Fruit fly (Drosophila melanogaster) whole organism, embryonic: ENCODE results near the gene Ccp84Ac.

Experiments
- Ada2b ChIP-seq: fragments of 200-800 bp; sonication (Bioruptor generic); IDR thresholded peaks from 2 replicates; pipeline ENCODE4 v1.3.6; 2022; ENCODE audit warnings: missing biosample characterization, missing genetic modification characterization
- Awh ChIP-seq: fragments of 200-800 bp; sonication (Bioruptor generic); IDR thresholded peaks from 2 replicates; pipeline ENCODE4, ENCODE4 v1.3.6; 2022; ENCODE audit warnings: missing biosample characterization, missing genetic modification characterization
- BEAF-32 ChIP-seq: fragments of 200-800 bp; sonication (Bioruptor generic); optimal IDR thresholded peaks from 3 replicates; lab custom pipeline; 2017; ENCODE audit warnings: missing biosample characterization, missing genetic modification characterization, mild to moderate bottlenecking, moderate library complexity, missing genetic modification reagents
- CG10267 ChIP-seq: fragments of 200-800 bp; sonication (Bioruptor generic); optimal IDR thresholded peaks from 2 replicates; lab custom pipeline; 2018; ENCODE audit warnings: missing biosample characterization, mild to moderate bottlenecking, missing genetic modification characterization, moderate library complexity
- CG11723 ChIP-seq: fragments of 200-800 bp; sonication (Bioruptor generic); optimal IDR thresholded peaks from 2 replicates; lab custom pipeline; 2017; ENCODE audit warnings: missing biosample characterization, mild to moderate bottlenecking, missing genetic modification characterization
- CG12391 ChIP-seq: fragments of 200-800 bp; sonication (Bioruptor generic); optimal IDR thresholded peaks from 3 replicates; lab custom pipeline; 2018; ENCODE audit warnings: missing biosample characterization, mild to moderate bottlenecking, missing genetic modification characterization, moderate library complexity
- CG12659 ChIP-seq: fragments of 200-800 bp; sonication (Bioruptor generic); optimal IDR thresholded peaks from 3 replicates; lab custom pipeline; 2017; ENCODE audit warnings: mild to moderate bottlenecking, missing biosample characterization, missing genetic modification reagents, missing genetic modification characterization
- CG13894 ChIP-seq: fragments of 200-800 bp; sonication (Bioruptor generic); optimal IDR thresholded peaks from 3 replicates; lab custom pipeline; 2018; ENCODE audit warnings: missing biosample characterization, mild to moderate bottlenecking, missing genetic modification characterization, moderate library complexity
- CG16779 ChIP-seq: fragments of 200-800 bp; sonication (Bioruptor generic); IDR thresholded peaks from 2 replicates; pipeline ENCODE4 v1.3.6; 2022; ENCODE audit warnings: missing biosample characterization, missing genetic modification characterization
- CG17912 ChIP-seq: fragments of 200-800 bp; sonication (Bioruptor generic); optimal IDR thresholded peaks from 2 replicates; lab custom pipeline; 2018; ENCODE audit warnings: missing biosample characterization, mild to moderate bottlenecking, missing genetic modification characterization
- CG2116 ChIP-seq: fragments of 200-800 bp; sonication (Bioruptor generic); optimal IDR thresholded peaks from 3 replicates; lab custom pipeline; 2018; ENCODE audit warnings: missing biosample characterization, mild to moderate bottlenecking, missing genetic modification characterization
- CG2889 ChIP-seq: fragments of 200-800 bp; sonication (Bioruptor generic); IDR thresholded peaks from 3 replicates; pipeline ENCODE4 v1.3.6; 2022; ENCODE audit warnings: missing biosample characterization, missing genetic modification characterization
- CG31441 ChIP-seq: fragments of 200-800 bp; sonication (Bioruptor generic); IDR thresholded peaks from 2 replicates; pipeline ENCODE4 v1.3.6; 2022; ENCODE audit warnings: missing biosample characterization, missing genetic modification characterization
- CG4820 ChIP-seq: fragments of 200-800 bp; sonication (Bioruptor generic); optimal IDR thresholded peaks from 3 replicates; lab custom pipeline; 2016; ENCODE audit warnings: missing biosample characterization, missing genetic modification characterization
- CG6272 ChIP-seq: fragments of 200-800 bp; sonication (Bioruptor generic); IDR thresholded peaks from 2 replicates; pipeline ENCODE4 v1.3.6; 2022; ENCODE audit warnings: missing biosample characterization, missing genetic modification characterization
- CG8478 ChIP-seq: fragments of >200 bp; optimal IDR thresholded peaks from 2 replicates; lab custom pipeline; 2018
- D ChIP-seq, 2 experiments: fragments of 200-800 bp in 1 of 2; fragments of >200 bp in 1 of 2; sonication (Bioruptor generic) in 1 of 2; optimal IDR thresholded peaks; 2 replicates in 1 of 2; 3 replicates in 1 of 2; lab custom pipeline; 2017; ENCODE audit warnings: mild to moderate bottlenecking in 1 of 2, missing biosample characterization in 1 of 2, missing genetic modification characterization in 1 of 2, missing genetic modification reagents in 1 of 2
- D19A ChIP-seq: fragments of 200-800 bp; optimal IDR thresholded peaks from 3 replicates; lab custom pipeline; 2019; ENCODE audit warnings: missing biosample characterization, mild to moderate bottlenecking, missing genetic modification characterization, moderate library complexity
- Dad ChIP-seq: fragments of 200-800 bp; sonication (Bioruptor generic); optimal IDR thresholded peaks from 3 replicates; lab custom pipeline; 2016; ENCODE audit warnings: missing biosample characterization, missing genetic modification characterization
- Dip2 ChIP-seq: fragments of 200-800 bp; sonication (Bioruptor generic); IDR thresholded peaks from 2 replicates; pipeline ENCODE4 v1.3.6; 2022; ENCODE audit warnings: missing biosample characterization, missing genetic modification characterization
- Dref ChIP-seq: fragments of 200-800 bp; sonication (Bioruptor generic); IDR thresholded peaks from 2 replicates; pipeline ENCODE4 v1.3.6; 2022; ENCODE audit warnings: missing biosample characterization, missing genetic modification characterization
- Drgx ChIP-seq: fragments of 200-800 bp; sonication (Bioruptor generic); IDR thresholded peaks from 2 replicates; pipeline ENCODE4 v1.3.6; 2022; ENCODE audit warnings: missing biosample characterization, missing genetic modification characterization
- ERR ChIP-seq: fragments of 200-800 bp; sonication (Bioruptor generic); optimal IDR thresholded peaks from 2 replicates; lab custom pipeline; 2016; ENCODE audit warnings: missing biosample characterization, missing genetic modification characterization
- Elba2 ChIP-seq: fragments of 200-800 bp; sonication (Bioruptor generic); optimal IDR thresholded peaks from 3 replicates; lab custom pipeline; 2016; ENCODE audit warnings: missing biosample characterization, missing genetic modification characterization
- GATAe ChIP-seq: fragments of 200-800 bp; sonication (Bioruptor generic); conservative IDR thresholded peaks from 2 replicates; pipeline ENCODE4 v1.3.6; 2022; ENCODE audit warnings: missing biosample characterization, missing genetic modification characterization
- Gug ChIP-seq: fragments of 200-800 bp; sonication (Bioruptor generic); IDR thresholded peaks from 4 replicates; pipeline ENCODE4 v1.3.6; 2022; ENCODE audit warnings: missing biosample characterization, missing genetic modification characterization
- H2.0 ChIP-seq: fragments of 200-800 bp; sonication (Bioruptor generic); IDR thresholded peaks from 2 replicates; pipeline ENCODE4 v1.3.6; 2022; ENCODE audit warnings: missing biosample characterization, missing genetic modification characterization
- HLH3B ChIP-seq: fragments of 200-800 bp; sonication (Bioruptor generic); IDR thresholded peaks from 2 replicates; pipeline ENCODE4 v1.3.6; 2022; ENCODE audit warnings: missing biosample characterization, missing genetic modification characterization
- HLH4C ChIP-seq: fragments of 200-800 bp; sonication (Bioruptor generic); IDR thresholded peaks from 3 replicates; pipeline ENCODE4 v1.3.6; 2022; ENCODE audit warnings: missing biosample characterization, missing genetic modification characterization; ENCODE audit not compliant: partially characterized antibody
- HLHmδ ChIP-seq: fragments of 200-800 bp; sonication (Bioruptor generic); optimal IDR thresholded peaks from 2 replicates; lab custom pipeline; 2018; ENCODE audit warnings: missing biosample characterization, mild to moderate bottlenecking, missing genetic modification characterization, moderate library complexity
- PHDP ChIP-seq: fragments of 200-800 bp; sonication (Bioruptor generic); optimal IDR thresholded peaks from 3 replicates; lab custom pipeline; 2018; ENCODE audit warnings: missing biosample characterization, mild to moderate bottlenecking, missing genetic modification characterization, moderate library complexity
- Poxn ChIP-seq: fragments of 200-800 bp; sonication (Bioruptor generic); IDR thresholded peaks from 2 replicates; pipeline ENCODE4 v1.3.6; 2022; ENCODE audit warnings: missing biosample characterization, missing genetic modification characterization
- Sry-δ ChIP-seq: fragments of 200-800 bp; sonication (Bioruptor generic); optimal IDR thresholded peaks from 2 replicates; lab custom pipeline; 2016; ENCODE audit warnings: missing biosample characterization, missing genetic modification characterization
- Tbp ChIP-seq: fragments of >200 bp; optimal IDR thresholded peaks from 2 replicates; lab custom pipeline; 2018; ENCODE audit warnings: missing biosample characterization, missing genetic modification characterization
- ab ChIP-seq: fragments of 200-800 bp; sonication (Bioruptor generic); optimal IDR thresholded peaks from 2 replicates; lab custom pipeline; 2016; ENCODE audit warnings: missing biosample characterization, missing genetic modification characterization
- az2 ChIP-seq: fragments of 200-800 bp; sonication (Bioruptor generic); optimal IDR thresholded peaks from 3 replicates; lab custom pipeline; 2016; ENCODE audit warnings: missing biosample characterization, missing genetic modification characterization
- btn ChIP-seq: fragments of 200-800 bp; sonication (Bioruptor generic); optimal IDR thresholded peaks from 2 replicates; lab custom pipeline; 2016; ENCODE audit warnings: missing biosample characterization, missing genetic modification characterization
- cad ChIP-seq: fragments of >200 bp; optimal IDR thresholded peaks from 2 replicates; lab custom pipeline; 2017; ENCODE audit warnings: missing biosample characterization, missing genetic modification characterization
- corto ChIP-seq: fragments of 200-800 bp; sonication (Bioruptor generic); optimal IDR thresholded peaks from 2 replicates; lab custom pipeline; 2016; ENCODE audit warnings: missing biosample characterization, mild to moderate bottlenecking, missing genetic modification characterization, moderate library complexity
- danr ChIP-seq: fragments of 200-800 bp; sonication (Bioruptor generic); IDR thresholded peaks from 2 replicates; pipeline ENCODE4 v1.3.6; 2022; ENCODE audit warnings: missing biosample characterization, missing genetic modification characterization
- disco-r ChIP-seq: fragments of 200-800 bp; sonication (Bioruptor generic); optimal IDR thresholded peaks from 2 replicates; lab custom pipeline; 2016; ENCODE audit warnings: missing biosample characterization, missing genetic modification characterization
- emc ChIP-seq: fragments of 200-800 bp; sonication (Bioruptor generic); optimal IDR thresholded peaks from 2 replicates; lab custom pipeline; 2016; ENCODE audit warnings: missing biosample characterization, missing genetic modification characterization
- fd3F ChIP-seq: fragments of 200-800 bp; sonication (Bioruptor generic); optimal IDR thresholded peaks from 2 replicates; lab custom pipeline; 2018; ENCODE audit warnings: missing biosample characterization, mild to moderate bottlenecking, missing genetic modification characterization, moderate library complexity
- kay ChIP-seq: fragments of 200-800 bp; sonication (Bioruptor generic); optimal IDR thresholded peaks from 2 replicates; lab custom pipeline; 2016; ENCODE audit warnings: missing biosample characterization, missing genetic modification characterization
- nerfin-2 ChIP-seq: fragments of 200-800 bp; sonication (Bioruptor generic); IDR thresholded peaks from 2 replicates; pipeline ENCODE4 v1.3.6; 2022; ENCODE audit warnings: missing biosample characterization, missing genetic modification characterization; ENCODE audit not compliant: partially characterized antibody
- nom ChIP-seq: fragments of 200-800 bp; sonication (Bioruptor generic); optimal IDR thresholded peaks from 2 replicates; lab custom pipeline; 2017; ENCODE audit warnings: missing biosample characterization, missing genetic modification characterization, mild to moderate bottlenecking, moderate library complexity, missing genetic modification reagents
- onecut ChIP-seq: fragments of 200-800 bp; sonication (Bioruptor generic); IDR thresholded peaks from 2 replicates; pipeline ENCODE4 v1.3.6; 2022; ENCODE audit warnings: missing biosample characterization, missing genetic modification characterization
- pros ChIP-seq: fragments of 200-800 bp; sonication (Bioruptor generic); optimal IDR thresholded peaks from 3 replicates; lab custom pipeline; 2019; ENCODE audit warnings: missing biosample characterization, mild to moderate bottlenecking, missing genetic modification characterization, moderate library complexity
- sc ChIP-seq, 3 experiments: fragments of >200 bp in 2 of 3; fragments of 200-800 bp in 1 of 3; sonication (Bioruptor generic) in 1 of 3; optimal IDR thresholded peaks; 2 replicates in 2 of 3; 3 replicates in 1 of 3; lab custom pipeline; 2017; ENCODE audit warnings: mild to moderate bottlenecking in 1 of 3, missing biosample characterization in 1 of 3, missing genetic modification characterization in 1 of 3, missing genetic modification reagents in 1 of 3
- unpg ChIP-seq: fragments of 200-800 bp; sonication (Bioruptor generic); optimal IDR thresholded peaks from 3 replicates; lab custom pipeline; 2018; ENCODE audit warnings: missing biosample characterization, mild to moderate bottlenecking, missing genetic modification characterization, moderate library complexity
- vnd ChIP-seq: fragments of 200-800 bp; sonication (Bioruptor generic); IDR thresholded peaks from 3 replicates; pipeline ENCODE4 v1.3.6; 2022; ENCODE audit warnings: missing biosample characterization, missing genetic modification characterization; ENCODE audit not compliant: partially characterized antibody

Ccp84Ac gene

dm6 chr3R:6659941-6660340 is 36.1 kb downstream of the Ccp84Ac start, which contains the start of gene agt (continued):
- TF ChIP-seq Dip2, result no peak
- TF ChIP-seq nom (GFP tag; lab: Kevin White, UChicago), result no peak
- TF ChIP-seq HLH4C (GFP tag; lab: Robert Waterston, UW), result no peak
- no peak for TF ChIP-seq HLH3B (GFP tag; lab: Robert Waterston, UW)
- no peak for TF ChIP-seq PHDP (tag; lab: Kevin White, UChicago)
- no peak for TF ChIP-seq unpg (GFP tag; lab: Kevin White, UChicago)
- no peak for TF ChIP-seq GATAe (GFP tag; lab: Robert Waterston, UW)
- TF ChIP-seq CG12391, result peak; percentile 40
- no peak for TF ChIP-seq Tbp
- no peak for TF ChIP-seq CG6272 (GFP tag; lab: Robert Waterston, UW)
- TF ChIP-seq Drgx, result no peak
- TF ChIP-seq pros (GFP tag; lab: Kevin White, UChicago), result no peak
- peak; percentile 37 for TF ChIP-seq CG10267
- no peak for TF ChIP-seq danr
- no peak for TF ChIP-seq fd3F (GFP tag; lab: Kevin White, UChicago)
- no peak for TF ChIP-seq az2
- peak; percentile 30 for TF ChIP-seq CG13894 (tag; lab: Kevin White, UChicago)
- peak; percentile 54 for TF ChIP-seq CG2116 (GFP tag; lab: Kevin White, UChicago)
- 0 out of 2 replicates have a peak, but pooled peaks have one; percentile 17 for TF ChIP-seq CG31441 (GFP tag; lab: Robert Waterston, UW)
- no peak for TF ChIP-seq onecut (GFP tag; lab: Robert Waterston, UW)
- TF ChIP-seq disco-r (GFP tag; lab: Kevin White, UChicago), result no peak
- TF ChIP-seq CG12659 (GFP tag; lab: Kevin White, UChicago), result peak; percentile 49
- TF ChIP-seq cad, result no peak
- no peak for TF ChIP-seq CG8478 (lab: Kevin White, UChicago)
- TF ChIP-seq ERR (GFP tag; lab: Kevin White, UChicago), result no peak
- no peak for TF ChIP-seq CG4820
- TF ChIP-seq D19A (tag; lab: Kevin White, UChicago), result no peak
- no peak for TF ChIP-seq H2.0 (GFP tag; lab: Robert Waterston, UW)
- TF ChIP-seq nerfin-2 (GFP tag; lab: Robert Waterston, UW), result no peak
- TF ChIP-seq D (optimal IDR thresholded peaks at IDR 0.05; lab: Kevin White, UChicago), result no peak
- TF ChIP-seq D (GFP tag; optimal IDR thresholded peaks at IDR 0.05; lab: Kevin White, UChicago), result no peak
- no peak for TF ChIP-seq corto (GFP tag; lab: Kevin White, UChicago)
- no peak for TF ChIP-seq btn (GFP tag; lab: Kevin White, UChicago)
- TF ChIP-seq CG16779, result no peak
- TF ChIP-seq Awh (GFP tag; lab: Robert Waterston, UW), result no peak
- TF ChIP-seq sc (optimal IDR thresholded peaks at IDR 0.05; lab: Kevin White, UChicago), result no peak
- no peak for TF ChIP-seq sc (GFP tag; optimal IDR thresholded peaks at IDR 0.05; lab: Kevin White, UChicago)
- no peak for TF ChIP-seq Dad (GFP tag; lab: Kevin White, UChicago)
- no peak for TF ChIP-seq vnd
- no peak for TF ChIP-seq CG2889 (GFP tag; lab: Robert Waterston, UW)
- no peak for TF ChIP-seq kay
- TF ChIP-seq CG17912, result peak; percentile 5
- TF ChIP-seq CG11723 (GFP tag; lab: Kevin White, UChicago), result no peak
- peak; percentile 51 for TF ChIP-seq BEAF-32
- TF ChIP-seq Dref (GFP tag; lab: Robert Waterston, UW), result no peak
- no peak for TF ChIP-seq ab (GFP tag; lab: Kevin White, UChicago)
- no peak for TF ChIP-seq Ada2b (GFP tag; lab: Robert Waterston, UW)
- TF ChIP-seq emc (GFP tag; lab: Kevin White, UChicago), result no peak
- TF ChIP-seq Sry-δ (GFP tag; lab: Kevin White, UChicago), result peak; percentile 34
- TF ChIP-seq HLHmδ (GFP tag; lab: Kevin White, UChicago), result no peak
- no peak for TF ChIP-seq Poxn (GFP tag; lab: Robert Waterston, UW)
- TF ChIP-seq Gug (GFP tag; lab: Robert Waterston, UW), result no peak
- no peak for TF ChIP-seq Elba2 (GFP tag; lab: Kevin White, UChicago)
